Fruit fly (Drosophila melanogaster) whole organism, wandering third instar larva: ENCODE measurements around the gene pHCl-1.

Source experiments
- Dfd ChIP-seq: fragments of >200 bp; optimal IDR thresholded peaks from 2 replicates; lab custom pipeline; 2017; ENCODE audit warnings: missing biosample characterization, missing genetic modification characterization
- OdsH ChIP-seq: fragments of 200-800 bp; sonication (Bioruptor generic); optimal IDR thresholded peaks from 2 replicates; lab custom pipeline; 2016; ENCODE audit warnings: missing biosample characterization, mild to moderate bottlenecking, missing genetic modification characterization
- h ChIP-seq: fragments of 200-800 bp; sonication (Bioruptor generic); optimal IDR thresholded peaks from 3 replicates; lab custom pipeline; 2016; ENCODE audit warnings: missing biosample characterization, mild to moderate bottlenecking, missing genetic modification characterization
- jim ChIP-seq: fragments of 175-275, 200-325 bp; sonication (Bioruptor generic); optimal IDR thresholded peaks from 2 replicates; lab custom pipeline; 2016; ENCODE audit warnings: missing biosample characterization, mild to moderate bottlenecking, missing genetic modification characterization
- lola ChIP-seq: fragments of >200 bp; optimal IDR thresholded peaks from 2 replicates; lab custom pipeline; 2017; ENCODE audit warnings: missing biosample characterization, missing genetic modification characterization
- psq ChIP-seq: fragments of 200-800 bp; sonication (Bioruptor generic); optimal IDR thresholded peaks from 3 replicates; lab custom pipeline; 2017; ENCODE audit warnings: missing biosample characterization, mild to moderate bottlenecking, missing genetic modification characterization, moderate library complexity
- sage ChIP-seq: fragments of 200-800 bp; sonication (Bioruptor generic); optimal IDR thresholded peaks from 2 replicates; lab custom pipeline; 2016; ENCODE audit warnings: missing biosample characterization, mild to moderate bottlenecking, missing genetic modification characterization
- tai ChIP-seq: sonication (Bioruptor generic); optimal IDR thresholded peaks from 2 replicates; lab custom pipeline; 2016; ENCODE audit warnings: missing biosample characterization, missing genetic modification characterization

DNA sequence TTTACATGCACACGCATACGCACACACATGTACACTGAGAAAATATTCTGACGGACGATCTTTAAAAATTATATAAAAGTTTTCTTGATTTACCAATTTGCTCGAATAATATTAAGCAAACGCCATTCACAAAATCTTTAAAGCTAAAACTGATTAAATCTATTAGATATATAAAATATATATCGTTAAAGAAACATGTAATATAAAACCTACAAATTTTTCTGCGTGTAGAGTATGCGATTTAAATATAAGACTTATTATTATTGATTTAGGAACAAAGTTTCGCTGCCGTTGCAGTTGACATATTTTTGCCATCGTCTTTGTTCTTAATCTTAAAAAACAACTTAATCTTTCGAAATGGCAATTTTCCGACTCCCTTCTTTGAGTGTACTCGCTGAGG is 21.3 kb downstream of the pHCl-1 start:
- TF ChIP-seq h (GFP tag; lab: Kevin White, UChicago): no peak
- TF ChIP-seq OdsH (GFP tag; lab: Kevin White, UChicago): no peak
- no peak for TF ChIP-seq sage (GFP tag; lab: Kevin White, UChicago)
- no peak for TF ChIP-seq jim (GFP tag; lab: Kevin White, UChicago)
- TF ChIP-seq Dfd (GFP tag; lab: Kevin White, UChicago): no peak
- TF ChIP-seq tai (GFP tag; lab: Kevin White, UChicago): no peak
- TF ChIP-seq psq: no peak
- no peak for TF ChIP-seq lola (GFP tag; lab: Kevin White, UChicago)
